Worm (Caenorhabditis elegans) whole organism, L1 larva: ENCODE measurements around the gene lact-8.

Experiments used
- C04F5.9 ChIP-seq: sonication (generic microtip); optimal IDR thresholded peaks from 2 replicates; lab custom pipeline; 2016; ENCODE audit warnings: missing genetic modification characterization, missing compliant biosample characterization
- C16A3.4 ChIP-seq: fragments of 150-350 bp; optimal IDR thresholded peaks from 2 replicates; lab custom pipeline; 2014; ENCODE audit warnings: missing biosample characterization, missing genetic modification characterization
- C34B4.2 ChIP-seq: sonication (generic microtip); optimal IDR thresholded peaks from 2 replicates; lab custom pipeline; 2017; ENCODE audit warnings: mild to moderate bottlenecking, missing genetic modification characterization, missing compliant biosample characterization
- Y116A8C.19 ChIP-seq: sonication (generic microtip); optimal IDR thresholded peaks from 2 replicates; lab custom pipeline; 2016; ENCODE audit warnings: missing compliant biosample characterization, missing genetic modification characterization, borderline replicate concordance
- alr-1 ChIP-seq: fragments of 200-800 bp; sonication (Bioruptor generic); optimal IDR thresholded peaks from 2 replicates; lab custom pipeline; 2018; ENCODE audit warnings: borderline replicate concordance, mild to moderate bottlenecking, missing genetic modification characterization, missing compliant biosample characterization
- aly-2 ChIP-seq: fragments of 150-350 bp; optimal IDR thresholded peaks from 2 replicates; lab custom pipeline; 2014; ENCODE audit warnings: missing biosample characterization, missing genetic modification characterization
- ceh-82 ChIP-seq, 3 experiments: fragments of 150-350 bp in 1 of 3; sonication (generic microtip) in 2 of 3; optimal IDR thresholded peaks; 2 replicates each; lab custom pipeline; 2014 to 2017; ENCODE audit warnings: missing biosample characterization in 3 of 3, missing genetic modification characterization in 3 of 3
- ceh-88 ChIP-seq: fragments of 200-800 bp; sonication (Bioruptor generic); IDR thresholded peaks from 2 replicates; pipeline ENCODE4 v1.3.6; 2022; ENCODE audit warnings: missing genetic modification characterization, missing compliant biosample characterization
- ces-1 ChIP-seq: fragments of 150-350 bp; optimal IDR thresholded peaks from 2 replicates; lab custom pipeline; 2014; ENCODE audit warnings: missing biosample characterization, missing genetic modification reagents, missing genetic modification characterization
- dpl-1 ChIP-seq, 3 experiments: fragments of 150-350 bp in 2 of 3; sonication (generic microtip) in 1 of 3; optimal IDR thresholded peaks; 2 replicates each; lab custom pipeline; 2014 to 2017; ENCODE audit warnings: missing biosample characterization in 3 of 3, missing genetic modification characterization in 3 of 3, missing genetic modification reagents in 3 of 3
- dsc-1 ChIP-seq: sonication (generic microtip); optimal IDR thresholded peaks from 2 replicates; lab custom pipeline; 2016; ENCODE audit warnings: mild to moderate bottlenecking, missing genetic modification characterization, missing compliant biosample characterization
- efl-1 ChIP-seq, 4 experiments: fragments of 150-350 bp; optimal IDR thresholded peaks in 3 of 4; peaks in 1 of 4; 1 replicate in 1 of 4; 2 replicates in 3 of 4; lab custom pipeline; 2014; ENCODE audit warnings: missing biosample characterization in 2 of 4, missing genetic modification characterization in 2 of 4, missing genetic modification reagents in 2 of 4
- elt-2 ChIP-seq: sonication (generic microtip); optimal IDR thresholded peaks from 2 replicates; lab custom pipeline; 2016; ENCODE audit warnings: missing genetic modification characterization, mild to moderate bottlenecking, inconsistent platforms, missing compliant biosample characterization, missing genetic modification reagents
- elt-3 ChIP-seq, 6 experiments: fragments of 150-350 bp in 1 of 6; sonication (generic microtip); optimal IDR thresholded peaks; 2 replicates each; lab custom pipeline; 2017 to 2018; ENCODE audit warnings: missing biosample characterization in 6 of 6, missing genetic modification characterization in 6 of 6, inconsistent platforms in 1 of 6
- fkh-4 ChIP-seq: sonication (generic microtip); optimal IDR thresholded peaks from 2 replicates; lab custom pipeline; 2016; ENCODE audit warnings: missing compliant biosample characterization, missing genetic modification characterization, borderline replicate concordance
- fkh-8 ChIP-seq: sonication (generic microtip); optimal IDR thresholded peaks from 2 replicates; lab custom pipeline; 2016; ENCODE audit warnings: mild to moderate bottlenecking, missing genetic modification characterization, missing compliant biosample characterization
- irx-1 ChIP-seq: sonication (generic microtip); optimal IDR thresholded peaks from 2 replicates; lab custom pipeline; 2016; ENCODE audit warnings: missing genetic modification characterization, missing compliant biosample characterization
- lin-14 ChIP-seq: fragments of 200-800 bp; sonication (Bioruptor generic); optimal IDR thresholded peaks from 2 replicates; lab custom pipeline; 2018; ENCODE audit warnings: mild to moderate bottlenecking, missing genetic modification characterization, moderate library complexity, missing compliant biosample characterization
- lin-15B ChIP-seq: fragments of 150-350 bp; sonication (generic microtip); optimal IDR thresholded peaks from 3 replicates; lab custom pipeline; 2014; ENCODE audit warnings: missing biosample characterization, missing genetic modification characterization
- lin-35 ChIP-seq, 2 experiments: fragments of 150-350 bp; optimal IDR thresholded peaks; 2 replicates each; lab custom pipeline; 2014; ENCODE audit warnings: missing biosample characterization in 2 of 2, missing genetic modification characterization in 2 of 2, missing genetic modification reagents in 2 of 2
- lsy-2 ChIP-seq, 2 experiments: fragments of 150-350 bp; optimal IDR thresholded peaks; 2 replicates each; lab custom pipeline; 2014; ENCODE audit warnings: missing biosample characterization in 2 of 2, missing genetic modification characterization in 2 of 2
- mef-2 ChIP-seq: fragments of 150-350 bp; optimal IDR thresholded peaks from 2 replicates; lab custom pipeline; 2014; ENCODE audit warnings: missing biosample characterization, missing genetic modification characterization
- nhr-11 ChIP-seq: fragments of 150-350 bp; optimal IDR thresholded peaks from 2 replicates; lab custom pipeline; 2014; ENCODE audit warnings: missing biosample characterization, missing genetic modification characterization
- nhr-19 ChIP-seq: fragments of 200-800 bp; sonication (Bioruptor generic); conservative IDR thresholded peaks from 2 replicates; pipeline ENCODE4 v1.3.6; 2022; ENCODE audit warnings: missing genetic modification characterization, missing compliant biosample characterization
- nhr-28 ChIP-seq: fragments of 150-350 bp; optimal IDR thresholded peaks from 2 replicates; lab custom pipeline; 2014; ENCODE audit warnings: missing biosample characterization, missing genetic modification characterization
- nhr-71 ChIP-seq: sonication (generic microtip); optimal IDR thresholded peaks from 2 replicates; lab custom pipeline; 2016; ENCODE audit warnings: mild to moderate bottlenecking, missing genetic modification characterization, moderate library complexity, missing compliant biosample characterization
- nhr-77 ChIP-seq: fragments of 150-350 bp; optimal IDR thresholded peaks from 2 replicates; lab custom pipeline; 2014; ENCODE audit warnings: missing biosample characterization, missing genetic modification characterization
- nhr-85 ChIP-seq: sonication (generic microtip); peaks from one replicate; lab custom pipeline; 2016; ENCODE audit warnings: missing genetic modification characterization, inconsistent platforms, missing compliant biosample characterization
- pag-3 ChIP-seq: sonication (generic microtip); optimal IDR thresholded peaks from 2 replicates; lab custom pipeline; 2017; ENCODE audit warnings: missing genetic modification characterization, mild to moderate bottlenecking, missing compliant biosample characterization, antibody characterized with exemption, borderline replicate concordance; ENCODE audit not compliant: insufficient read depth
- pqm-1 ChIP-seq: sonication (generic microtip); optimal IDR thresholded peaks from 3 replicates; lab custom pipeline; 2017; ENCODE audit warnings: missing biosample characterization, missing genetic modification characterization
- rnt-1 ChIP-seq: sonication (generic microtip); optimal IDR thresholded peaks from 2 replicates; lab custom pipeline; 2016; ENCODE audit warnings: mild to moderate bottlenecking, missing genetic modification characterization, moderate library complexity, missing compliant biosample characterization
- snpc-4 ChIP-seq: fragments of 150-350 bp; optimal IDR thresholded peaks from 2 replicates; lab custom pipeline; 2014; ENCODE audit warnings: missing biosample characterization, missing genetic modification characterization
- snu-23 ChIP-seq: sonication (generic microtip); optimal IDR thresholded peaks from 2 replicates; lab custom pipeline; 2016; ENCODE audit warnings: missing genetic modification characterization, missing compliant biosample characterization
- tbx-2 ChIP-seq: sonication (generic microtip); optimal IDR thresholded peaks from 2 replicates; lab custom pipeline; 2016; ENCODE audit warnings: missing genetic modification characterization, missing compliant biosample characterization
- tlp-1 ChIP-seq: fragments of 150-350 bp; optimal IDR thresholded peaks from 2 replicates; lab custom pipeline; 2014; ENCODE audit warnings: missing biosample characterization, missing genetic modification characterization
- unc-130 ChIP-seq: fragments of 150-350 bp; optimal IDR thresholded peaks from 2 replicates; lab custom pipeline; 2017; ENCODE audit warnings: missing biosample characterization, missing genetic modification characterization, inconsistent platforms
- unc-86 ChIP-seq: sonication (generic microtip); optimal IDR thresholded peaks from 2 replicates; lab custom pipeline; 2016; ENCODE audit warnings: missing genetic modification characterization, missing compliant biosample characterization
- unc-98 ChIP-seq: fragments of 200-800 bp; sonication (Bioruptor generic); IDR thresholded peaks from 2 replicates; pipeline ENCODE4 v1.3.6; 2022; ENCODE audit warnings: missing genetic modification characterization, missing compliant biosample characterization
- vab-15 ChIP-seq: sonication (generic microtip); optimal IDR thresholded peaks from 2 replicates; lab custom pipeline; 2017; ENCODE audit warnings: missing genotype, mild to moderate bottlenecking, missing genetic modification characterization, missing compliant biosample characterization
- xbp-1 ChIP-seq: sonication (generic microtip); optimal IDR thresholded peaks from 2 replicates; lab custom pipeline; 2016; ENCODE audit warnings: missing genetic modification characterization, missing compliant biosample characterization
- zip-4 ChIP-seq: fragments of 200-800 bp; sonication (Bioruptor generic); optimal IDR thresholded peaks from 2 replicates; lab custom pipeline; 2018; ENCODE audit warnings: mild to moderate bottlenecking, missing genetic modification characterization, moderate library complexity, missing compliant biosample characterization
- ztf-11 ChIP-seq, 2 experiments: sonication (generic microtip); optimal IDR thresholded peaks; 2 replicates each; lab custom pipeline; 2016 to 2017; ENCODE audit warnings: missing genetic modification characterization in 2 of 2, missing biosample characterization in 1 of 2, missing compliant biosample characterization in 1 of 2

The lact-8 gene

ce11 chrV:11073354-11073753 lies 20.1 kb downstream of the lact-8 start:
- TF ChIP-seq nhr-28 (no peak), lsy-2 (tag; optimal IDR thresholded peaks at IDR 0.05; lab: Kevin White, UChicago) (peak in 1 of 2 experiments; percentile 36), irx-1 (tag; lab: Kevin White, UChicago) (no peak), dpl-1 (GFP tag; optimal IDR thresholded peaks at IDR 0.05; lab: Kevin White, UChicago) (no peak), alr-1 (tag; lab: Kevin White, UChicago) (no peak), tbx-2 (tag; lab: Kevin White, UChicago) (peak; percentile 14), pag-3 (peak; percentile 82), elt-2 (tag; lab: Kevin White, UChicago) (no peak), C16A3.4 (tag; lab: Kevin White, UChicago) (no peak), nhr-71 (tag; lab: Kevin White, UChicago) (peak; percentile 57), dsc-1 (tag; lab: Kevin White, UChicago) (peak; percentile 7), xbp-1 (tag; lab: Kevin White, UChicago) (no peak), mef-2 (tag; lab: Kevin White, UChicago) (no peak), tlp-1 (tag; lab: Kevin White, UChicago) (no peak), ceh-88 (GFP tag; lab: Robert Waterston, UW) (no peak), C04F5.9 (no peak), nhr-77 (tag; lab: Kevin White, UChicago) (no peak), unc-130 (tag; lab: Kevin White, UChicago) (no peak), elt-3 (tag; optimal IDR thresholded peaks at IDR 0.05; lab: Kevin White, UChicago) (no peak), pqm-1 (tag; lab: Kevin White, UChicago) (no peak), fkh-4 (tag; lab: Kevin White, UChicago) (no peak), efl-1 (optimal IDR thresholded peaks at IDR 0.05; lab: Kevin White, UChicago) (no peak), efl-1 (GFP tag; optimal IDR thresholded peaks at IDR 0.05 in 1 of 2; lab: Kevin White, UChicago) (peak in 1 of 2 experiments; percentile 49), unc-86 (no peak), nhr-19 (GFP tag; lab: Robert Waterston, UW) (peak; percentile 49), lin-35 (GFP tag; optimal IDR thresholded peaks at IDR 0.05; lab: Kevin White, UChicago) (no peak), C34B4.2 (tag; lab: Kevin White, UChicago) (no peak), lin-15B (tag; lab: Kevin White, UChicago) (no peak), lin-14 (GFP tag; lab: Kevin White, UChicago) (peak; percentile 72), ceh-82 (tag; optimal IDR thresholded peaks at IDR 0.05; lab: Kevin White, UChicago) (no peak), snu-23 (GFP tag; lab: Kevin White, UChicago) (peak; percentile 9), fkh-8 (tag; lab: Kevin White, UChicago) (no peak), rnt-1 (tag; lab: Kevin White, UChicago) (peak; percentile 73), zip-4 (GFP tag; lab: Kevin White, UChicago) (no peak)

DNA sequence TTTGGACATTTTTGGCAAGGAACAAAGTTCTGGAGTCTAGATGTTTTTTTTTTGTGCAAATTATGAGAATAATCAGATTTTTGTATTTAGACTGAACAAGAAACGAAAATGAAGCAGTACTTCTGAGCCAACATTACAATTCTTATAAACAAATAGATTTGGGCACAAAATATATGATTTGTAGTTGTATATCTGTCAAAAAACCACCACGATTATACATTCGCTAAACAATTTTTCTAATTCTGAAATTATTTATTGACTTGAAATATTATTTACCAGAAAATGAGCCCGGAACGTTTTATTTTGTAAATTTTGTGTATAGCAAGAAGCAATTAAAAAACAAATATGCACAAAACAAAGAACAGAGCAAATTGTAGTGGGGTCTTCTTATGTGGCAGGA lies 22.0 kb downstream of the lact-8 start:
- no peak for TF ChIP-seq Y116A8C.19 (tag; lab: Kevin White, UChicago)
- peak; percentile 27 for TF ChIP-seq nhr-11
- TF ChIP-seq aly-2: peak; percentile 95
- TF ChIP-seq lsy-2 (tag; optimal IDR thresholded peaks at IDR 0.05; lab: Kevin White, UChicago): no peak
- TF ChIP-seq fkh-8 (tag; lab: Kevin White, UChicago): no peak
- TF ChIP-seq unc-98 (GFP tag; lab: Robert Waterston, UW): no peak
- TF ChIP-seq irx-1 (tag; lab: Kevin White, UChicago): no peak
- TF ChIP-seq ces-1 (GFP tag; lab: Kevin White, UChicago): no peak
- TF ChIP-seq nhr-85 (tag; lab: Kevin White, UChicago): no peak
- TF ChIP-seq snpc-4 (tag; lab: Kevin White, UChicago): no peak
- TF ChIP-seq nhr-19 (GFP tag; lab: Robert Waterston, UW): 0 out of 2 replicates have a peak, but pooled peaks have one; percentile 2
- TF ChIP-seq ztf-11 (tag; optimal IDR thresholded peaks at IDR 0.05; lab: Kevin White, UChicago): no peak
- TF ChIP-seq vab-15 (tag; lab: Kevin White, UChicago): no peak
